Worm (Caenorhabditis elegans) whole organism, L4/young adult: ENCODE data around the gene F44F4.10.

ENCODE experiments used
- W03F9.2 ChIP-seq: fragments of 150-350 bp; optimal IDR thresholded peaks from 2 replicates; lab custom pipeline; 2014; ENCODE audit warnings: missing biosample characterization, missing genetic modification characterization
- dao-5 ChIP-seq: sonication (generic microtip); optimal IDR thresholded peaks from 2 replicates; lab custom pipeline; 2016; ENCODE audit warnings: missing genotype, missing genetic modification characterization, moderate library complexity, missing compliant biosample characterization
- him-1 ChIP-seq: sonication (generic microtip); optimal IDR thresholded peaks from 2 replicates; lab custom pipeline; 2016; ENCODE audit warnings: missing genotype, missing genetic modification reagents, missing genetic modification characterization, missing compliant biosample characterization

DNA sequence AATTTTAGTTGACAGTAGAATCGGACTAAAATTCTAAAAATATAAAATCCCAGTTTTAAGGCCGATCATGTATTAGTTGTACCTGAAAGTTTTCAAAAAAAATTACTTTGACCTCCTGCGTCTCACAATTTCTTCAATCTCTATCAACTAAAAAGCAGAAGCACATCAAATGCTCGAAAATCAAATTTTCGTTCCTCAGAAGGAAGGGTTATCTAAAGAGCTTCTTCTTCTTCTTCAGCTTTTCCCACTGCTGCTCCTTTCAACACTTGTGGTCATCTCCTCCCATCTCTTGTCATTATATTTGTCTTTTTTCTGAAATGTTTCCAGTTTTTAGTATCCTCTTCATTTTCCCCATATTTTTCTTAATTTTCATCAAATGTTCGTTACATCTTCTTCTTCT lies 47.7 kb upstream of the F44F4.10 start:
- no peak for TF ChIP-seq him-1
- TF ChIP-seq dao-5, result no peak
- TF ChIP-seq W03F9.2, result no peak
